Worm (Caenorhabditis elegans) whole organism, L2 larva: ENCODE data around the gene dgk-5.
A peak's percentile ranks its signal among the peaks of the same experiment; 100 is the strongest.

Source experiments
- C34F6.9 ChIP-seq: fragments of 150-350 bp; optimal IDR thresholded peaks from 2 replicates; lab custom pipeline; 2014; ENCODE audit warnings: missing biosample characterization, missing genetic modification characterization
- ZK546.5 ChIP-seq: sonication (generic microtip); optimal IDR thresholded peaks from 2 replicates; lab custom pipeline; 2017; ENCODE audit warnings: missing biosample characterization, missing genetic modification characterization
- aly-2 ChIP-seq: fragments of 150-350 bp; optimal IDR thresholded peaks from 2 replicates; lab custom pipeline; 2014; ENCODE audit warnings: missing biosample characterization, missing genetic modification characterization
- ceh-82 ChIP-seq: fragments of 150-350 bp; optimal IDR thresholded peaks from 2 replicates; lab custom pipeline; 2014; ENCODE audit warnings: missing biosample characterization, missing genetic modification characterization
- crh-2 ChIP-seq: sonication (generic microtip); optimal IDR thresholded peaks from 2 replicates; lab custom pipeline; 2017; ENCODE audit warnings: missing biosample characterization, missing genetic modification characterization
- dmd-4 ChIP-seq: sonication (generic microtip); optimal IDR thresholded peaks from 2 replicates; lab custom pipeline; 2017; ENCODE audit warnings: missing biosample characterization, missing genetic modification characterization
- egl-27 ChIP-seq: sonication (generic microtip); optimal IDR thresholded peaks from 3 replicates; lab custom pipeline; 2017; ENCODE audit warnings: missing biosample characterization, missing genetic modification reagents, missing genetic modification characterization
- elt-1 ChIP-seq: fragments of 150-350 bp; optimal IDR thresholded peaks from 2 replicates; lab custom pipeline; 2014; ENCODE audit warnings: missing biosample characterization, missing genetic modification characterization
- elt-3 ChIP-seq: sonication (generic microtip); optimal IDR thresholded peaks from 2 replicates; lab custom pipeline; 2017; ENCODE audit warnings: missing biosample characterization, missing genetic modification characterization
- fos-1 ChIP-seq: fragments of 150-350 bp; optimal IDR thresholded peaks from 2 replicates; lab custom pipeline; 2014; ENCODE audit warnings: missing biosample characterization, missing genetic modification characterization
- gmeb-1 ChIP-seq: fragments of 150-350 bp; optimal IDR thresholded peaks from 2 replicates; lab custom pipeline; 2014; ENCODE audit warnings: missing biosample characterization, missing genetic modification characterization
- lin-11 ChIP-seq: fragments of 150-350 bp; sonication (generic microtip); optimal IDR thresholded peaks from 2 replicates; lab custom pipeline; 2014; ENCODE audit warnings: missing biosample characterization, missing genetic modification characterization, inconsistent platforms, mixed read lengths
- lsy-2 ChIP-seq, 2 experiments: fragments of 150-350 bp in 1 of 2; sonication (generic microtip) in 1 of 2; optimal IDR thresholded peaks; 2 replicates each; lab custom pipeline; 2014 to 2017; ENCODE audit warnings: missing biosample characterization in 2 of 2, missing genetic modification characterization in 2 of 2
- mab-5 ChIP-seq: fragments of 150-350 bp; optimal IDR thresholded peaks from 2 replicates; lab custom pipeline; 2014; ENCODE audit warnings: missing biosample characterization, missing genetic modification characterization
- mbf-1 ChIP-seq: sonication (generic microtip); optimal IDR thresholded peaks from 2 replicates; lab custom pipeline; 2017; ENCODE audit warnings: missing biosample characterization, missing genetic modification characterization
- nhr-11 ChIP-seq: fragments of 150-350 bp; optimal IDR thresholded peaks from 2 replicates; lab custom pipeline; 2014; ENCODE audit warnings: missing biosample characterization, missing genetic modification characterization
- nhr-12 ChIP-seq: fragments of 150-350 bp; optimal IDR thresholded peaks from 2 replicates; lab custom pipeline; 2014; ENCODE audit warnings: missing biosample characterization, missing genetic modification characterization
- nhr-129 ChIP-seq: fragments of 150-350 bp; optimal IDR thresholded peaks from 2 replicates; lab custom pipeline; 2014; ENCODE audit warnings: missing biosample characterization, missing genetic modification characterization
- nhr-21 ChIP-seq: fragments of 150-350 bp; optimal IDR thresholded peaks from 2 replicates; lab custom pipeline; 2014; ENCODE audit warnings: missing biosample characterization, missing genetic modification characterization
- nhr-23 ChIP-seq: fragments of 150-350 bp; optimal IDR thresholded peaks from 2 replicates; lab custom pipeline; 2014; ENCODE audit warnings: missing biosample characterization, missing genetic modification reagents, missing genetic modification characterization
- nhr-237 ChIP-seq: fragments of 150-350 bp; optimal IDR thresholded peaks from 2 replicates; lab custom pipeline; 2014; ENCODE audit warnings: missing biosample characterization, missing genetic modification characterization
- nhr-25 ChIP-seq: fragments of 150-350 bp; sonication (generic microtip); optimal IDR thresholded peaks from 3 replicates; lab custom pipeline; 2014; ENCODE audit warnings: missing biosample characterization, missing genetic modification characterization
- nhr-6 ChIP-seq: fragments of 150-350 bp; optimal IDR thresholded peaks from 2 replicates; lab custom pipeline; 2014; ENCODE audit warnings: missing biosample characterization, missing genetic modification characterization
- nhr-77 ChIP-seq: fragments of 150-350 bp; optimal IDR thresholded peaks from 2 replicates; lab custom pipeline; 2014; ENCODE audit warnings: missing biosample characterization, missing genetic modification characterization
- peb-1 ChIP-seq: fragments of 150-350 bp; optimal IDR thresholded peaks from 2 replicates; lab custom pipeline; 2014; ENCODE audit warnings: missing biosample characterization, missing genetic modification characterization
- skn-1 ChIP-seq: sonication (generic microtip); optimal IDR thresholded peaks from 2 replicates; lab custom pipeline; 2017; ENCODE audit warnings: missing biosample characterization, missing genetic modification characterization
- sma-3 ChIP-seq: sonication (generic microtip); optimal IDR thresholded peaks from 2 replicates; lab custom pipeline; 2016; ENCODE audit warnings: missing genetic modification reagents, missing genetic modification characterization, missing compliant biosample characterization
- sma-9 ChIP-seq, 2 experiments: fragments of 150-350 bp in 1 of 2; sonication (generic microtip) in 1 of 2; optimal IDR thresholded peaks; 2 replicates each; lab custom pipeline; 2014 to 2016; ENCODE audit warnings: missing genetic modification characterization in 2 of 2, mild to moderate bottlenecking in 1 of 2, missing biosample characterization in 1 of 2, missing compliant biosample characterization in 1 of 2, missing genetic modification reagents in 1 of 2, moderate library complexity in 1 of 2
- unc-39 ChIP-seq: fragments of 150-350 bp; optimal IDR thresholded peaks from 2 replicates; lab custom pipeline; 2014; ENCODE audit warnings: missing biosample characterization, missing genetic modification characterization
- unc-55 ChIP-seq: fragments of 150-350 bp; sonication (generic microtip); optimal IDR thresholded peaks from 3 replicates; lab custom pipeline; 2014; ENCODE audit warnings: missing biosample characterization, missing genetic modification reagents, missing genetic modification characterization
- zag-1 ChIP-seq: fragments of 150-350 bp; optimal IDR thresholded peaks from 2 replicates; lab custom pipeline; 2014; ENCODE audit warnings: missing biosample characterization, missing genetic modification characterization
- ztf-1 ChIP-seq: fragments of 200-800 bp; sonication (Bioruptor generic); conservative IDR thresholded peaks from 2 replicates; pipeline ENCODE4 v1.3.6; 2022; ENCODE audit warnings: missing genetic modification characterization, missing compliant biosample characterization
- ztf-11 ChIP-seq: sonication (generic microtip); optimal IDR thresholded peaks from 2 replicates; lab custom pipeline; 2017; ENCODE audit warnings: missing biosample characterization, missing genetic modification characterization
- ztf-4 ChIP-seq: fragments of 150-350 bp; optimal IDR thresholded peaks from 2 replicates; lab custom pipeline; 2014; ENCODE audit warnings: missing biosample characterization, missing genetic modification characterization

dgk-5 gene

DNA sequence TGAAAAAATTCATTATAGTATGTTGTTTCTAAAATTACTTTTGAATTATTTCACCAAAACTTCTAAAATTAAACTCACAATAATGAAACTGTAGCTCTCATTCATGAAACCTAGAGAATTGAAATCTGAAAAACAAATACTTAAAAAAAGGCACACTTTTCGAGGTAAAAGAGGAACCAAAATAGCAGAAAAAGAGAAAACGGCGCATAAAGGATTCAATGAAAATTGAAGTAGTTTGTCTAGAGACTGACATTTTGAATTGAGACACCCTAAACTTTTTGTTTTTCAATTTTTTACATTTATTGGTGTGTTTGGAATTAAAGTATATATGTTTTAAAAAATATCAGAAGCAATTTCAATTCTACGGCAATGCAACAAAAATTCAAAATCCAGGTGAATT, at the start of gene dgk-5:
Gene dgk-5, minus strand, starts transcription at position 101 of the 400 bp plus-strand sequence.
- no peak for TF ChIP-seq ztf-1 (GFP tag; lab: Robert Waterston, UW)
- TF ChIP-seq nhr-6 (tag; lab: Kevin White, UChicago) = no peak
- TF ChIP-seq aly-2 (tag; lab: Kevin White, UChicago) = no peak
- TF ChIP-seq egl-27 (tag; lab: Kevin White, UChicago) = no peak
- TF ChIP-seq lsy-2 (tag; optimal IDR thresholded peaks at IDR 0.05; lab: Kevin White, UChicago) = no peak
- TF ChIP-seq nhr-77 (tag; lab: Kevin White, UChicago) = no peak
- TF ChIP-seq elt-3 (tag; lab: Kevin White, UChicago) = no peak
- no peak for TF ChIP-seq skn-1 (tag; lab: Kevin White, UChicago)
- TF ChIP-seq C34F6.9 (tag; lab: Kevin White, UChicago) = no peak
- no peak for TF ChIP-seq gmeb-1
- TF ChIP-seq mab-5 (tag; lab: Kevin White, UChicago) = no peak
- TF ChIP-seq nhr-11 (tag; lab: Kevin White, UChicago) = no peak
- no peak for TF ChIP-seq mbf-1
- no peak for TF ChIP-seq nhr-237 (tag; lab: Kevin White, UChicago)
- TF ChIP-seq ztf-11 = no peak
- no peak for TF ChIP-seq ZK546.5
- TF ChIP-seq dmd-4 (tag; lab: Kevin White, UChicago) = no peak
- TF ChIP-seq unc-39 (tag; lab: Kevin White, UChicago) = no peak

ce11 chrII:6520103-6520502, 49.2 kb upstream of the dgk-5 start:
- peak; percentile 42 for TF ChIP-seq fos-1 (tag; lab: Kevin White, UChicago)
- TF ChIP-seq unc-55 = no peak
- TF ChIP-seq sma-9 (GFP tag; optimal IDR thresholded peaks at IDR 0.05; lab: Kevin White, UChicago) = peak; percentile 17
- TF ChIP-seq sma-9 (tag; optimal IDR thresholded peaks at IDR 0.05; lab: Kevin White, UChicago) = no peak
- TF ChIP-seq, all 48 proteins: peak for 2

- TF ChIP-seq nhr-129 (tag; lab: Kevin White, UChicago) (no peak), fos-1 (tag; lab: Kevin White, UChicago) (no peak), ZK546.5 (no peak), nhr-25 (tag; lab: Kevin White, UChicago) (no peak), nhr-12 (tag; lab: Kevin White, UChicago) (no peak), nhr-23 (tag; lab: Kevin White, UChicago) (no peak), gmeb-1 (no peak), egl-27 (tag; lab: Kevin White, UChicago) (no peak), elt-3 (tag; lab: Kevin White, UChicago) (no peak)
These were observed 48.8 kb upstream of the dgk-5 start for ce11 chrII:6519703-6520102.

DNA sequence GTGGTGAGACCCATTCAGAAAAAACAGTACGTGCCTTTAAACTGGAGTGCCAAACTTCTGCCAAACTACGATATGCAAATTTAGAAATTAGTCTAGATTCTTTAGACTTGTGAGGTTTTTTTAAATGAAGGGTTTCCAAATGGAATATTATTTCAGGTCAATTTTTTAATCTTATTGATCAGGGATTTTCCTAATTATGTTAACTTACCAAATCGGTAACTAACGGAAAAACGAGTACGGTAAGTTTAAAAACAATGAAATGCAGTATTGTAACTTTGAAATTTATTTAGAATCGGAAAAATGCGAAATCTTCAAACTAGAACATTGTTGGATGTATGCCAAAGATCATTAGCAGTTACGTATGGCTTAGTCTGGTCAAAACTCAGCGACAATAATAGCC, 45.4 kb upstream of the dgk-5 start, which contains the start of gene C56E6.7:
Gene C56E6.7, plus strand, starts transcription at position 301 of the 400 bp plus-strand sequence.
- TF ChIP-seq ZK546.5 = no peak
- no peak for TF ChIP-seq zag-1
- no peak for TF ChIP-seq elt-1

DNA sequence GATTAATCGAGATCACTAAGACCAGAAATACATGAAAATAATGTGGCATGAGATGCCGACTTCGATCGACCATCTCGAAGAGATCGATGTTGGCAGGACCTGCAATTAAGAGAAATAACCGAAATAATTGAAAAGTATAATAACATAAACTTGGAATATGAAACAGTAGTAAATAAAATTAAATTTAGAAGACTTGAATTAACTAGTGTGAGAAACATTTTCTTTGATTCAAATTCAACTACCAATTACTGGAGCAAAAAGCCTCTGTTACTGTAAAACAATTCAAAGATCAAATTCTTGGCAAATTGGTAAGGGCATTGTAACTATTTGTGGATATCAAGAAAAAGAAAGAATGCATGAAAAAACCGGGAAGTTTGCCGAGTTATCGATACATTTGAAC, 43.0 kb upstream of the dgk-5 start, which contains the start of gene R05G9R.1:
Gene R05G9R.1, minus strand, starts transcription at position 101 of the 400 bp plus-strand sequence.
- no peak for TF ChIP-seq ztf-4 (tag; lab: Kevin White, UChicago)
- no peak for TF ChIP-seq sma-3 (GFP tag; lab: Kevin White, UChicago)
- no peak for TF ChIP-seq nhr-6 (tag; lab: Kevin White, UChicago)
- TF ChIP-seq C34F6.9 (tag; lab: Kevin White, UChicago) = no peak
- no peak for TF ChIP-seq nhr-77 (tag; lab: Kevin White, UChicago)
- TF ChIP-seq lin-11 = no peak
- no peak for TF ChIP-seq peb-1 (tag; lab: Kevin White, UChicago)
- TF ChIP-seq zag-1 = no peak
- TF ChIP-seq mab-5 (tag; lab: Kevin White, UChicago) = no peak
- no peak for TF ChIP-seq nhr-129 (tag; lab: Kevin White, UChicago)
- TF ChIP-seq nhr-21 (tag; lab: Kevin White, UChicago) = no peak
- no peak for TF ChIP-seq dmd-4 (tag; lab: Kevin White, UChicago)
- no peak for TF ChIP-seq ceh-82 (tag; lab: Kevin White, UChicago)
- TF ChIP-seq crh-2 (tag; lab: Kevin White, UChicago) = no peak
- TF ChIP-seq skn-1 (tag; lab: Kevin White, UChicago) = no peak
